Worm (Caenorhabditis elegans): Measurements from ENCODE around the gene twk-2.

- TF ChIP-seq flt-1 (GFP tag; IDR thresholded peaks at IDR 0.05) (no peak), ztf-23 (GFP tag; IDR thresholded peaks at IDR 0.05) (no peak), tab-1 (GFP tag; IDR thresholded peaks at IDR 0.05) (no peak)
These were observed 7.3 kb upstream of the twk-2 start for ce11 chrII:4460297-4460696.

Data from whole organism, midembryonic.